Worm (Caenorhabditis elegans) whole organism, L3 larva: ENCODE data around the gene srw-130.

Experiments used
- ZK546.5 ChIP-seq: sonication (generic microtip); optimal IDR thresholded peaks from 2 replicates; lab custom pipeline; 2017; ENCODE audit warnings: missing biosample characterization, missing genetic modification characterization
- lin-15B ChIP-seq: fragments of 150-350 bp; optimal IDR thresholded peaks from 2 replicates; lab custom pipeline; 2014; ENCODE audit warnings: missing biosample characterization, missing genetic modification characterization
- nhr-237 ChIP-seq: fragments of 150-350 bp; optimal IDR thresholded peaks from 2 replicates; lab custom pipeline; 2014; ENCODE audit warnings: missing biosample characterization, missing genetic modification characterization
- pqm-1 ChIP-seq: fragments of 150-350 bp; optimal IDR thresholded peaks from 2 replicates; lab custom pipeline; 2017; ENCODE audit warnings: missing biosample characterization, missing genetic modification characterization, inconsistent platforms
- skn-1 ChIP-seq: fragments of 150-350 bp; optimal IDR thresholded peaks from 2 replicates; lab custom pipeline; 2014; ENCODE audit warnings: missing biosample characterization, missing genetic modification characterization
- ztf-4 ChIP-seq: fragments of 150-350 bp; optimal IDR thresholded peaks from 2 replicates; lab custom pipeline; 2014; ENCODE audit warnings: missing biosample characterization, missing genetic modification characterization

ce11 chrV:3578813-3579212, 30.1 kb upstream of the srw-130 start, which contains the start of gene pygl-1:
- TF ChIP-seq ZK546.5, result no peak
- no peak for TF ChIP-seq pqm-1 (tag; lab: Kevin White, UChicago)
- no peak for TF ChIP-seq lin-15B (tag; lab: Kevin White, UChicago)
- TF ChIP-seq nhr-237, result no peak
- TF ChIP-seq ztf-4 (tag; lab: Kevin White, UChicago), result no peak
- TF ChIP-seq skn-1 (tag; lab: Kevin White, UChicago), result no peak
